Worm (Caenorhabditis elegans) whole organism, L4/young adult: Measurements from ENCODE around the gene nhr-63.

Source experiments
- W03F9.2 ChIP-seq: fragments of 150-350 bp; optimal IDR thresholded peaks from 2 replicates; lab custom pipeline; 2014; ENCODE audit warnings: missing biosample characterization, missing genetic modification characterization
- dao-5 ChIP-seq: sonication (generic microtip); optimal IDR thresholded peaks from 2 replicates; lab custom pipeline; 2016; ENCODE audit warnings: missing genotype, missing genetic modification characterization, moderate library complexity, missing compliant biosample characterization
- him-1 ChIP-seq: sonication (generic microtip); optimal IDR thresholded peaks from 2 replicates; lab custom pipeline; 2016; ENCODE audit warnings: missing genotype, missing genetic modification reagents, missing genetic modification characterization, missing compliant biosample characterization

nhr-63 gene

ce11 chrV:16045837-16046236 lies 43.4 kb downstream of the nhr-63 start, which contains the start of gene T10C6.15:
Gene T10C6.15 (minus strand): TSS chrV:16045940.
- TF ChIP-seq him-1 (tag; lab: Kevin White, UChicago) (no peak), W03F9.2 (tag; lab: Kevin White, UChicago) (no peak), dao-5 (tag; lab: Kevin White, UChicago) (no peak)

- TF ChIP-seq him-1 (tag; lab: Kevin White, UChicago): no peak
These were observed 44.2 kb downstream of the nhr-63 start, which contains the start of gene ZK285.2 for ce11 chrV:16046573-16046972. Gene ZK285.2 (plus strand): TSS chrV:16046873.

ce11 chrV:16047052-16047451 lies 44.7 kb downstream of the nhr-63 start:
- TF ChIP-seq W03F9.2 (tag; lab: Kevin White, UChicago): no peak
- TF ChIP-seq him-1 (tag; lab: Kevin White, UChicago): no peak
- TF ChIP-seq dao-5 (tag; lab: Kevin White, UChicago): no peak

- TF ChIP-seq dao-5 (tag; lab: Kevin White, UChicago): no peak
- no peak for TF ChIP-seq W03F9.2 (tag; lab: Kevin White, UChicago)
- no peak for TF ChIP-seq him-1 (tag; lab: Kevin White, UChicago)
These were observed 45.1 kb downstream of the nhr-63 start, which contains the start of gene str-198 for ce11 chrV:16047508-16047907. Gene str-198 (plus strand): TSS chrV:16047808.

- no peak for TF ChIP-seq dao-5 (tag; lab: Kevin White, UChicago)
- TF ChIP-seq him-1 (tag; lab: Kevin White, UChicago): no peak
- no peak for TF ChIP-seq W03F9.2 (tag; lab: Kevin White, UChicago)
These were observed 46.8 kb downstream of the nhr-63 start, which contains the start of gene best-12 for ce11 chrV:16049177-16049576. Gene best-12 (plus strand): TSS chrV:16049477.

- no peak for TF ChIP-seq dao-5 (tag; lab: Kevin White, UChicago)
- TF ChIP-seq him-1 (tag; lab: Kevin White, UChicago): no peak
These were observed 51.0 kb downstream of the nhr-63 start, which contains the start of gene F14H3.3 for ce11 chrV:16053373-16053772. Gene F14H3.3 (minus strand): TSS chrV:16053473.
